Worm (Caenorhabditis elegans): ENCODE results near the gene cutl-21.

DNA sequence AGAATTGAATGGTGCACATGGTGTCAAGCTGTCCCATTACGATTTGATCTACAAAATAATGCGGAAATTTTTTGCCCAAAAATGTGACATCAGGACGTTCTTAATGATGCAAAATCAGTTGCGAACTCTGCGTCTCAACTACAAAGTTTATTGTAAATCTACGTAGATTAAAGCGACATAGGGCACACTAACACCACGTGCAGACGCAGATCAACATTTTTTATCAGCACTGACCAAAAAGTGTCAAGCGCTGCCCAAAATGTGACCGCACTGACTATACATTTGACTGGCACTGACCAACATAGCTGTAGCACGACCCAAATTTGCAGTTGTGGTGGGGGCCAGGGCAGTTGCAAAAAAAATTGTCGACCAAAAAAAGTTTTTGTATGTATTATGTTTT lies 5.4 kb downstream of the cutl-21 start:
- TF ChIP-seq tbx-9 (tag; optimal IDR thresholded peaks at IDR 0.05; ENCODE audit: borderline replicate concordance) = no peak
- TF ChIP-seq K12H6.12 (tag; optimal IDR thresholded peaks at IDR 0.05) = no peak
- TF ChIP-seq ztf-3 (GFP tag; optimal IDR thresholded peaks at IDR 0.05) = no peak
- TF ChIP-seq D2030.7 (GFP tag; IDR thresholded peaks at IDR 0.05) = no peak
- TF ChIP-seq attf-6 (GFP tag; IDR thresholded peaks at IDR 0.05) = no peak
- TF ChIP-seq ceh-40 (GFP tag; IDR thresholded peaks at IDR 0.05) = no peak
- TF ChIP-seq snpc-4 (GFP tag; optimal IDR thresholded peaks at IDR 0.05) = no peak
- TF ChIP-seq snpc-4 (tag; optimal IDR thresholded peaks at IDR 0.05) = no peak
- no peak for TF ChIP-seq F33H1.4 (GFP tag; IDR thresholded peaks at IDR 0.05)
- no peak for TF ChIP-seq unc-62 (GFP tag; optimal IDR thresholded peaks at IDR 0.05)
- no peak for TF ChIP-seq madf-6 (GFP tag; IDR thresholded peaks at IDR 0.05)
